Fruit fly (Drosophila melanogaster): ENCODE measurements around the gene Eogt.

DNA sequence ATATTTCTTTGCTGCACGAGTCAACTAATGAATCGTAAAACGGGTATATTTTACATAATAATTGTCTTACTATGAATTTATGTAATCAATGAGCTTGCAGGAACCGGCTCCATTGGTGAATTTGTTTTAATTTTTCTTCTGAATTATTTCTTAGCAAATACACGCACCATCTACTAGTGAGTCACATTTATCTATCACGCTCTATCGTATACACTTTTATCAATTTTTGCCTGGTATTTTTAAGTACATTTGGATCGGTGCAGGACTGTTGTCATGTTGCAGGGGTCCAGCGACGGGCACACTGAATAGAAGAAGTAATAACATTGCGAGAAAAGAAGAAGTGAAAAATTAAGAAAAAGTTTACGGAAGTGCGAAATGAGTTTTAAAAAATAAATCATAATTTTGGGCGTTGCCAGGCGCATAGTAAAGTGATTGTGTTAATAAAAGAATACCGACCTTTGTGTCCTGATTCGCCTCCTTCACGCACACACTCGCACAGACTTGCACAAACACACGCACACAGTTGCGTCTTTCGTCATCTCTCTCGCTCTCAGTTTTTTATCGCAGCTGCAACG lies 15.7 kb upstream of the Eogt start, which contains the start of the genes Rab5 and Axud1:
- no peak for TF ChIP-seq sage (GFP tag; optimal IDR thresholded peaks at IDR 0.05)
- no peak for TF ChIP-seq Sp1 (GFP tag; optimal IDR thresholded peaks at IDR 0.05)
- TF ChIP-seq psq (GFP tag; optimal IDR thresholded peaks at IDR 0.05), result no peak
